Fruit fly (Drosophila melanogaster): ENCODE results near the gene nmo.

The nmo gene

DNA sequence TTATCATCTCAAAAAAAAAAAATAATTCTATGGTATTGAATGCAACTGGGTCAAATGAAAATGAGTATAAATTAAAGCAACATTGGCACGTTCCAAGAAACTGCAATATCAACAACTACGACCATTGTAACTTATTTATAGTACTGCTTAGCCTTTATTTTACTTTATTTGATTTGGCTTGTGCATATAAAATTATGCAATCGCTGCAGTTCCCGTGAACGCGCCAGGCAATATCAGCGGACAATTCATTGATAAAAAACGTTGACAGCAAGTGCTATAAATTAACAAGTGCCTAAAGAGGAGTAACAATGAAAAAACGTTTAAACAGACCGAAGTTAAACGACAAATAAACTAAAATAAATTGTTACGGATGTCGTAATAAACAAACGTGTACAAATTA lies 92.3 kb downstream of the nmo start:
- TF ChIP-seq CG8478 (optimal IDR thresholded peaks at IDR 0.05): no peak
- TF ChIP-seq CTCF (optimal IDR thresholded peaks at IDR 0.05): no peak

- TF ChIP-seq CG8478 (optimal IDR thresholded peaks at IDR 0.05) (no peak), CTCF (optimal IDR thresholded peaks at IDR 0.05) (peak in 1 of 2 experiments; percentile 65)
Observed at dm6 chr3L:8071693-8072260, 92.9 kb downstream of the nmo start.

DNA sequence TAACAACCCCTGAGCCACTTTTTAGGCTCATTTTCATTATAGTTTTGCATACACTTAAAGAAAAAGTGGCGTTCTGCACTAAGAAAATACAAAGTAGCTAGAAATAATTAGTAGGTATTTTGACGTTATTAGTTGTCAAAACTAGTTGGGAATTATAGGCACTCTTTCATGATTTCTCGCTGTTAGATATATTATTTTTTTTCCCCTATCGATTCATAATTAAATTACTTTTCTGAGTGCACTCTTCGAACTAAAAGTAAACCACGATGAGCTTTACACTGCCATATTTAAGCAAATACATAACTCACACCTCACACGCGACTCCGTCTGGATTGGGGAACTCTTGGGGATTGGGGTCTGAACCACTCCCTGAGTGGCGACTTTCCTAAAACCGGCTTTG lies 93.9 kb downstream of the nmo start:
- TF ChIP-seq CG8478 (optimal IDR thresholded peaks at IDR 0.05) (no peak), CTCF (optimal IDR thresholded peaks at IDR 0.05) (no peak)

DNA sequence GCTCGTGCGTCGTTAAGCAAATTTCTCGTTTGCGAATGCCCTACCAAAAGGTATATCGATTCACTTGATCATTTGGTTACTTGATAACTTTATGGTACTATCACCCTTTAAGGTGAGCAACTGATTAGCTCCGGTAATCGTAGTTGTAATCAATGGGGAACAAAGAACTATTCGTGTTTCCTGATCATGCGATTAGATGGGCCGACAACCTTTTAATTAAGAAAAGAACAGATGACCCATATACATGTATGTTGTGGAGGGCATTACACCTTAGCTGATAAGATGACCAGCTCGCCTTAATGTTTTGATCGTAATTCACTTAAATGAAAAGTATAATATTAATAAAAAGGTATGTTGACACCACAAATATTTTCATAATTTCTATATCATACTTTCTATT lies 94.5 kb downstream of the nmo start:
- TF ChIP-seq CG8478 (optimal IDR thresholded peaks at IDR 0.05) (no peak), CTCF (optimal IDR thresholded peaks at IDR 0.05) (no peak)

DNA sequence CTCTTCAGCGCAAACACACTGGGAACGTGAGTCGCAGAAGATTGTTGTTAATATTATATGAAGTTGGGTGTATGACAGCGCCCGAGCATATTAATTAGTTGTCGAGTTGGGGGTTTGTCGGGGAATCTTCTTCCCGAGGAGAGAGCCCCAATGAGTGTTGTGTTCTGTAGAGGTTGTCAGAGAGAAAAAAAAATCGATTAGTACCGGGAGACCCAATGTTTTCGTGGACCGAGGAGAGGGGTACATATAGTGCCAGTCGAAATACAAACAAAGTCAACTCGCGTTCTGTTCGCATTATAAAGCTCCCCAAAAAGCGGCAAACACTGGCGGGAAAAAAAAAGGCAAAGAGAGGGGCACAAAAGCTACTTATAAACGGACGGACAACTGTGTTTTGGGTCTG lies 95.0 kb downstream of the nmo start:
- TF ChIP-seq CG8478 (optimal IDR thresholded peaks at IDR 0.05) (no peak), CTCF (optimal IDR thresholded peaks at IDR 0.05) (no peak)

DNA sequence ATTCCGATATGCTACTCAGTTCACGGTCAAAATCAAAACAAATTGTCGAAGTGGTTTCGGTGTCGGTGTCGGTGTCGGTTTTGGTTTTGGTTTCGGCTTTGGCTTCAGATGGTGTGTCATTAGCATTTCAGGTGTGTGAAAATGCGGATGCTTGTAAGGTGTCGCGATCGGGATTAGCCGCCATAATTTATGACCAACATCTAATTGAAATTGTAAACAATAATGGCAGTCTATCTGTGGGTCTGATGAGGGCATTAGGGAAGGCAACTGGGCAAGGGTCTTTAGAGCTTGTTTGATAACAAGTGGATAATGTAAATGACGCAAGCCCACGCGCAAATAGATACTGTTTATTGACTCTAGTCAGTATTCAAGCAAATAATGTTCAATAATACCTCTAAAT lies 96.1 kb downstream of the nmo start:
- TF ChIP-seq CTCF (optimal IDR thresholded peaks at IDR 0.05) (no peak), CG8478 (optimal IDR thresholded peaks at IDR 0.05) (no peak)

DNA sequence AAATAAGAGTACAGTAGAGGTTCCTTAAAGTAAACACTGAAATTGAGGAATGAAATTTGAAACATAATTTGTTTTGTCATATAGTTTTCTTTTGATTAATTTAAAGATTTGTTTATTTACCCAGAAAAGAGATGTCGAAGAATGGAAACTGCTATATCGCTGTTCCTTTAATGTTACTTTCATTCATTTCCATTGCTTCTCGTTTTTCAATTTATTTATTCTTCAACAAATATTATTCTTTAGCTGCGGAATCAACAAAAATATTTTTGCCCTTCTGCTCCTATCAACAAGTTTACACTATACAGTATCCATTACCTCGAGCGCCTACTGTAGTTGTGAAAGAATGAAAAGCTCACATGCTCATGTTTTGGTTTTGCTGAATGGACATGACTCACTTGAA lies 97.3 kb downstream of the nmo start:
- TF ChIP-seq CTCF (optimal IDR thresholded peaks at IDR 0.05): no peak
- TF ChIP-seq CG8478 (optimal IDR thresholded peaks at IDR 0.05): no peak

DNA sequence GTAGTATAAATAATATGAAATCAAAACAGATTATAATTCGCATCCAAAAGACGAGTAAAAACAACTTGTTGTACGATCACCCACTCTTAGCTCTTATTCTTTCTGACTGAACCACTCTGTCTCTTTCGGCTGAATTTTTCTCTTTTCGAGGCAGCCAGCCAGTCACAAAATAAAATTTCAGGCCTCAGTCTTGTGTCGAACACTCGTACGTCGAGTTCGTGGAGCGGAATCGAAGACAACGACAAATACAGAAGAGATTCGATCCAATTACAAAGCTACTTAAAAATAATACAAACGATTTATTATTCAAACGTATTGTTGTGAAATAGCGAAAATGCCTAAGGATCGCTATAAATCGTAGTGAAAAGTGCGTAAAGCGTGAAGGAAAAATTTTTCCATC lies 98.4 kb downstream of the nmo start:
- no peak for TF ChIP-seq CG8478 (optimal IDR thresholded peaks at IDR 0.05)
- no peak for TF ChIP-seq CTCF (optimal IDR thresholded peaks at IDR 0.05)

DNA sequence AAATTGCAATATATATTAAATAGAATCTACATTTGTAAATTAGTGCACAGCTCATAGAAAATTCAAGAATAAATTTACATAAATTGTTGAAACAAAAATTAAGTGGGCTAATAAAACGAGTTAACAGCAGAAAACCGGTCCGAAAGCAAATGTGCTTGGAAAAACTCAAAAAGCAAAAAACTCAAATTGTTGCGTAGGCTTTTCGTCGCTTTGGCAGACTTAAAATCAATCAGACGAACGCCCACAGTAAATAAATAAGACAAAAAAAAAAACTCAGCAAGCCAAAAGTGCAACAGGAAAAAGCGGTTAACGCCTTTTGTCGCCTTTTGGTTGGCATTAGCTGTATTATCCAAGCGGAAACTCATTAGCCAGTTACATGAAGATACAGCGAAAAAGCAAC lies 99.1 kb downstream of the nmo start:
- TF ChIP-seq CG8478 (optimal IDR thresholded peaks at IDR 0.05) (no peak), CTCF (optimal IDR thresholded peaks at IDR 0.05) (no peak)

DNA sequence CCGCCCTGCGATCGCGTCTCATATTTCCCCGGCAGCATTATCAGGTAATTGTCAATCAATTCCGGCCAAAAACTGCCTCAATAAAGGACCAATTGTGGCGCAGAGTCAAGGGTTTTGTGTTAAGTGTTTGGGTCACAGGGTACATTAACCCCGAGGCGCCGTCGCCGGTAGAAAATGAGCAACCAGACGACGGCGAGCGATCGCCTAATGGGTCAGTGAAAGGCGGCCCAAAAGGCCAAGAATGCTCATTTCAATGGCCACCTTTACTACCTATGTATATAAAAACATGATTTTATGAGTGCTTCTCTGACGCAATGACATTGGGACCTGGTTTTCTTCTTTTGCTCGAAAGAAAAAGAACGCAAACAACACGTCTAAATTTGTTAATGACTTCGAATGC lies 100.8 kb downstream of the nmo start:
- no peak for TF ChIP-seq CTCF (optimal IDR thresholded peaks at IDR 0.05)
- no peak for TF ChIP-seq CG8478 (optimal IDR thresholded peaks at IDR 0.05)

- TF ChIP-seq CG8478 (optimal IDR thresholded peaks at IDR 0.05) (no peak), CTCF (optimal IDR thresholded peaks at IDR 0.05) (no peak)
Observed at dm6 chr3L:8080790-8081189, 101.9 kb downstream of the nmo start.

DNA sequence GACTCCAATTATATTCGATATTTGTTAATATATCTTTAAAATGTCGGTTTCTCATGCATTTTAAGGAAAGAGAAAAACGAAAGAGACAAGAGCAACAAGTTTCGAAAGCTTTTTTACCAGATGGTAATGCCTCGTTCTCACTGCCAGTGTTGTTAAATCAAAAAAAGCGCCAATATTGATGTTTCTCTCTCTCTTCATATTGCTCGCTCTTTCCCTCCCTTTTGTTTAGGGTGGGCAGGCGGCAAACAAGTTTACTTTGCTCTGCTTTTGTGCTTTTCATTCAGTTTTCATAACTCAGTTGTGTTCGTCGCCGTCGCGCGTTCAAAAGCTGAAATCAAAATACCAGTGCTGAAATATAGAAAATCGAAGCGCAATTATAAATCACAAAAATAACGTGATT lies 103.0 kb downstream of the nmo start:
- TF ChIP-seq CG8478 (optimal IDR thresholded peaks at IDR 0.05): no peak
- TF ChIP-seq CTCF (optimal IDR thresholded peaks at IDR 0.05): no peak

DNA sequence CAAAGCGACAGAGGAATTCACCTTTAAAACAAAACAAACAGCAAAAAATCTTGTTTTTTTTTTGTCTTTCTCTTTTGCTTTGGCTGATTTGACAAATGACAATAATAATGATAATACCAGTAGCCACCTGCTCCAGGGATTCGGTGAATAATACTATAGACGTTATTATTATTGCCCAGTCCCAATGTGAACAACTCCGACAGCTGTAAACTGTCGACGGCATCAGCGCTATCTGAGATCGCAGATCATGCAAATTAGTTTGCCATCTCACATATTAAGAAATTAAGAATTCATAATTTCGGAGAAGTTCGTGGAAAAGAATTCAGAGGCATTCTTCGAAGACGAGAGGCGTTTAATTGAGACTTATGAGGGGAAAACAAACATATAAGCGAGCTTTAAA lies 107.4 kb downstream of the nmo start:
- TF ChIP-seq CTCF (optimal IDR thresholded peaks at IDR 0.05): no peak
- TF ChIP-seq CG8478 (optimal IDR thresholded peaks at IDR 0.05): no peak

DNA sequence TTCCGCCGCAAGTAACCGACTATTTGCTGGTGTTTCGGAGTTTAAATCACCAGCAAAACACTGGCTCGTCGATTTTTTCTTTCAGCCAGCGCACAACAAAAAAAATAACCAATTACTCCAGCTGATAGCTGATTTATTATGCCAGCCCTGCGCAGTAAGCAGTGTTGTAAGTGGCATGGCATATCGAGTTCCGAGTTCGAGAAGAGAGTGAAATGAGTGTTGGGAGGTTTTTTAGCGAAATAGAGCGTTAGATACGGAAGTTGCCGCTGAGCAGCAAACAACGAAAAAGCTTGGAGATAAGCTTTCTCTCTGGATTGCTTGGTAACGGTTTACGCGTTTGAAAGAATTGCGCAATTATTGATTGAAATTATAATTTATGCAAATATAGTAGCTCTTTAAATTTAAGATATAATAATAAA lies 112.8 kb downstream of the nmo start, which contains the start of gene CG7565:
CG7565 (minus strand) TSS at position 137 of the 419 bp plus-strand sequence.
- TF ChIP-seq CTCF (optimal IDR thresholded peaks at IDR 0.05) (no peak), CG8478 (optimal IDR thresholded peaks at IDR 0.05) (no peak)

dm6 chr3L:8093553-8093952 lies 114.7 kb downstream of the nmo start:
- TF ChIP-seq CG8478 (optimal IDR thresholded peaks at IDR 0.05) (no peak), CTCF (optimal IDR thresholded peaks at IDR 0.05) (no peak)

DNA sequence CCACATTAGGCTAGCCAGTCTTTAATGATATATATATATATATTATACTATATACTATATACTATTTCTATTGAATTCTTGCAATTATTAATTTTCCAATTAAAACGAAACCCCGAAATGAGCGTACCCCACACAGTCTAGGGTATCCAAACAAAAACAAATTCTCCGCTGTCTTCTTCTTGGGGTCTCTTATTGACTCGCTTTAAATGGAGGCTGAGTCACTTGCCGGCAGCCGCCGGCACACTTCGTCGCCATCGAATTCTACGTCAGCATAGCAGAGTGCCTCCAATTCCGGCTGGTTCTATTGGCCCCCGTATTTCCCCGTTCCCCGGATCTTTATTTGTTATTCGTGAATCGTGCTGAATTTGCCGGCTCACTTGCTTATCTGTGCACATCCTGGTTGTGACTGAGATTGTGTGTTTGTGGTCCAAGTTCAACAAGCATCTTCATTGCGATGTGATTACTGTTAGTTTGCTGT lies 115.8 kb downstream of the nmo start:
- TF ChIP-seq CTCF (optimal IDR thresholded peaks at IDR 0.05) (no peak), CG8478 (optimal IDR thresholded peaks at IDR 0.05) (no peak)

- no peak for TF ChIP-seq CTCF (optimal IDR thresholded peaks at IDR 0.05)
- TF ChIP-seq CG8478 (optimal IDR thresholded peaks at IDR 0.05): no peak
Observed at dm6 chr3L:8096106-8096558, 117.3 kb downstream of the nmo start.
